Fruit fly (Drosophila melanogaster) whole organism, prepupa: Measurements from ENCODE around the gene bol.

Source experiments
- CG10669 ChIP-seq: fragments of 200-800 bp; sonication (Bioruptor generic); optimal IDR thresholded peaks from 3 replicates; lab custom pipeline; 2018; ENCODE audit warnings: missing biosample characterization, mild to moderate bottlenecking, missing genetic modification characterization, moderate library complexity
- CG16779 ChIP-seq: fragments of 200-800 bp; sonication (Bioruptor generic); optimal IDR thresholded peaks from 3 replicates; lab custom pipeline; 2017; ENCODE audit warnings: missing biosample characterization, mild to moderate bottlenecking, missing genetic modification characterization
- CG6276 ChIP-seq: fragments of 200-800 bp; sonication (Bioruptor generic); optimal IDR thresholded peaks from 2 replicates; lab custom pipeline; 2017; ENCODE audit warnings: missing biosample characterization, mild to moderate bottlenecking, missing genetic modification characterization
- CG8319 ChIP-seq: fragments of 200-800 bp; sonication (Bioruptor generic); optimal IDR thresholded peaks from 3 replicates; lab custom pipeline; 2016; ENCODE audit warnings: missing biosample characterization, missing genetic modification characterization
- Hr38 ChIP-seq: sonication (Bioruptor generic); optimal IDR thresholded peaks from 2 replicates; lab custom pipeline; 2016; ENCODE audit warnings: missing biosample characterization, missing genetic modification characterization
- Hr39 ChIP-seq: fragments of 200-800 bp; sonication (Bioruptor generic); optimal IDR thresholded peaks from 2 replicates; lab custom pipeline; 2016; ENCODE audit warnings: missing biosample characterization, missing genetic modification characterization
- esn ChIP-seq: fragments of 200-800 bp; sonication (Bioruptor generic); optimal IDR thresholded peaks from 2 replicates; lab custom pipeline; 2016; ENCODE audit warnings: missing biosample characterization, mild to moderate bottlenecking, missing genetic modification characterization, moderate library complexity
- fd85E ChIP-seq: fragments of 200-800 bp; sonication (Bioruptor generic); optimal IDR thresholded peaks from 3 replicates; lab custom pipeline; 2016; ENCODE audit warnings: missing biosample characterization, missing genetic modification characterization
- salr ChIP-seq, 2 experiments: fragments of 200-800 bp; sonication (Bioruptor generic); optimal IDR thresholded peaks; 3 replicates each; lab custom pipeline; 2016 to 2018; ENCODE audit warnings: missing biosample characterization in 2 of 2, missing genetic modification characterization in 2 of 2, mild to moderate bottlenecking in 1 of 2

DNA sequence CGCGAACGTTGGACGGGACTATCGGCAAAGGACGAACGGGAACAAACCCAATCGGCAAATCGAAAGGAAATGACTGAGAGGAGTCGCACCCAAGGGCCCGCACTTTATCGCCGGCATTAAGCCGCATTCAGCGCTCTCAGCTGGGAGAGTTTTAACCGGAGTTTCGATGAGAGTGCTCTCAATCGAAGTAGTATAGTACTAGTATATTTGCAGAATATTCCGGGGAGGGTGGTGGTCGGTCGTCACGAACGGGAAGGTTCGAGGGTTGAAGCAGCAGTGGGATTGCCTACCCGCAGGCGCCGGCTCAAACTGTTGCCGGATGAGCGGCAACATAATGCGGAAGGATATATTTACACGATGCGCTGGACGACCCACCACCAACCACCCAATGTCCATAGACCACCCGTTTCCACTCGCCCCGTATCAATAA, 82.4 kb downstream of the bol start:
- TF ChIP-seq CG6276 (no peak), CG10669 (GFP tag; lab: Kevin White, UChicago) (no peak), Hr38 (GFP tag; lab: Kevin White, UChicago) (no peak), fd85E (GFP tag; lab: Kevin White, UChicago) (no peak), CG16779 (tag; lab: Kevin White, UChicago) (no peak), Hr39 (GFP tag; lab: Kevin White, UChicago) (no peak), CG8319 (GFP tag; lab: Kevin White, UChicago) (no peak), salr (GFP tag; optimal IDR thresholded peaks at IDR 0.05; lab: Kevin White, UChicago) (no peak), esn (no peak)
